Worm (Caenorhabditis elegans) whole organism, mixed stage, embryonic: Measurements from ENCODE around the gene C17G10.10.
"Not testable (repeated sequence)": the region's sequence is repeated elsewhere in the genome, so short reads cannot be mapped to it uniquely, and the experiment has no call there.

ENCODE experiments used
- bed-3 ChIP-seq: fragments of 200-800 bp; sonication (Bioruptor generic); optimal IDR thresholded peaks from 3 replicates; lab custom pipeline; 2018; ENCODE audit warnings: mild to moderate bottlenecking, missing genetic modification characterization, moderate library complexity, missing compliant biosample characterization
- ceh-39 ChIP-seq: fragments of 150-350 bp; optimal IDR thresholded peaks from 2 replicates; lab custom pipeline; 2014; ENCODE audit warnings: missing biosample characterization, missing genetic modification characterization
- ceh-43 ChIP-seq: fragments of 200-800 bp; sonication (Bioruptor generic); optimal IDR thresholded peaks from 2 replicates; lab custom pipeline; 2018; ENCODE audit warnings: mild to moderate bottlenecking, missing genetic modification characterization, moderate library complexity, missing compliant biosample characterization
- ceh-83 ChIP-seq: fragments of 200-800 bp; sonication (Bioruptor generic); optimal IDR thresholded peaks from 2 replicates; lab custom pipeline; 2018; ENCODE audit warnings: mild to moderate bottlenecking, missing genetic modification characterization, missing compliant biosample characterization
- ces-1 ChIP-seq: fragments of 150-350 bp; optimal IDR thresholded peaks from 2 replicates; lab custom pipeline; 2014; ENCODE audit warnings: missing biosample characterization, missing genetic modification reagents, missing genetic modification characterization
- cnd-1 ChIP-seq: fragments of 200-800 bp; sonication (Bioruptor generic); optimal IDR thresholded peaks from 2 replicates; lab custom pipeline; 2018; ENCODE audit warnings: mild to moderate bottlenecking, missing genetic modification characterization, missing compliant biosample characterization
- drap-1 ChIP-seq: fragments of 200-800 bp; sonication (Bioruptor generic); optimal IDR thresholded peaks from 3 replicates; lab custom pipeline; 2018; ENCODE audit warnings: mild to moderate bottlenecking, missing genetic modification characterization, missing compliant biosample characterization
- elt-1 ChIP-seq: sonication (generic microtip); optimal IDR thresholded peaks from 2 replicates; lab custom pipeline; 2017; ENCODE audit warnings: missing genetic modification characterization, mild to moderate bottlenecking, missing compliant biosample characterization, antibody characterized with exemption, moderate library complexity, borderline replicate concordance; ENCODE audit not compliant: insufficient read depth
- elt-3 ChIP-seq: fragments of 150-350 bp; optimal IDR thresholded peaks from 2 replicates; lab custom pipeline; 2014; ENCODE audit warnings: missing biosample characterization, missing genetic modification characterization
- flh-1 ChIP-seq: fragments of 200-800 bp; sonication (Bioruptor generic); optimal IDR thresholded peaks from 2 replicates; lab custom pipeline; 2018; ENCODE audit warnings: mild to moderate bottlenecking, missing genetic modification characterization, moderate library complexity, missing compliant biosample characterization
- ham-2 ChIP-seq: fragments of 200-800 bp; sonication (Bioruptor generic); optimal IDR thresholded peaks from 2 replicates; lab custom pipeline; 2018; ENCODE audit warnings: mild to moderate bottlenecking, missing genetic modification characterization, missing compliant biosample characterization
- hlh-1 ChIP-seq: fragments of 150-350 bp; optimal IDR thresholded peaks from 2 replicates; lab custom pipeline; 2014; ENCODE audit warnings: missing biosample characterization, missing genetic modification reagents, missing genetic modification characterization
- lin-13 ChIP-seq: fragments of 150-350 bp; optimal IDR thresholded peaks from 2 replicates; lab custom pipeline; 2014; ENCODE audit warnings: missing biosample characterization, missing genetic modification characterization
- lin-32 ChIP-seq: fragments of 200-800 bp; sonication (Bioruptor generic); optimal IDR thresholded peaks from 2 replicates; lab custom pipeline; 2018; ENCODE audit warnings: mild to moderate bottlenecking, missing genetic modification characterization, missing compliant biosample characterization
- lsy-2 ChIP-seq: fragments of 150-350 bp; optimal IDR thresholded peaks from 2 replicates; lab custom pipeline; 2014; ENCODE audit warnings: missing biosample characterization, missing genetic modification characterization
- mab-5 ChIP-seq: fragments of 150-350 bp; optimal IDR thresholded peaks from 2 replicates; lab custom pipeline; 2014; ENCODE audit warnings: missing biosample characterization, missing genetic modification characterization
- mep-1 ChIP-seq: fragments of 150-350 bp; optimal IDR thresholded peaks from 2 replicates; lab custom pipeline; 2017; ENCODE audit warnings: missing biosample characterization, missing genetic modification reagents, missing genetic modification characterization, inconsistent platforms
- mls-2 ChIP-seq: sonication (generic microtip); optimal IDR thresholded peaks from 2 replicates; lab custom pipeline; 2016; ENCODE audit warnings: mild to moderate bottlenecking, missing genetic modification characterization, moderate library complexity, missing compliant biosample characterization
- nhr-12 ChIP-seq: fragments of 150-350 bp; optimal IDR thresholded peaks from 2 replicates; lab custom pipeline; 2014; ENCODE audit warnings: missing biosample characterization, missing genetic modification characterization
- nhr-237 ChIP-seq: fragments of 150-350 bp; optimal IDR thresholded peaks from 2 replicates; lab custom pipeline; 2014; ENCODE audit warnings: missing biosample characterization, missing genetic modification characterization
- nhr-28 ChIP-seq: fragments of 150-350 bp; optimal IDR thresholded peaks from 2 replicates; lab custom pipeline; 2014; ENCODE audit warnings: missing biosample characterization, missing genetic modification characterization
- nhr-76 ChIP-seq: sonication (generic microtip); optimal IDR thresholded peaks from 2 replicates; lab custom pipeline; 2017; ENCODE audit warnings: missing biosample characterization, missing genetic modification characterization
- pha-4 ChIP-seq: fragments of 150-350 bp; optimal IDR thresholded peaks from 2 replicates; lab custom pipeline; 2018; ENCODE audit warnings: missing biosample characterization, missing genetic modification reagents, missing genetic modification characterization
- sem-2 ChIP-seq: fragments of 200-800 bp; sonication (Bioruptor generic); optimal IDR thresholded peaks from 2 replicates; lab custom pipeline; 2018; ENCODE audit warnings: mild to moderate bottlenecking, missing genetic modification characterization, missing compliant biosample characterization
- snpc-4 ChIP-seq: fragments of 150-350 bp; optimal IDR thresholded peaks from 2 replicates; lab custom pipeline; 2014; ENCODE audit warnings: missing biosample characterization, missing genetic modification characterization
- sptf-1 ChIP-seq: sonication (generic microtip); optimal IDR thresholded peaks from 2 replicates; lab custom pipeline; 2017; ENCODE audit warnings: mild to moderate bottlenecking, missing genetic modification characterization, moderate library complexity, missing compliant biosample characterization
- tbx-8 ChIP-seq: fragments of 200-800 bp; sonication (Bioruptor generic); optimal IDR thresholded peaks from 2 replicates; lab custom pipeline; 2018; ENCODE audit warnings: mild to moderate bottlenecking, missing genetic modification characterization, moderate library complexity, missing compliant biosample characterization
- unc-120 ChIP-seq: sonication (generic microtip); optimal IDR thresholded peaks from 2 replicates; lab custom pipeline; 2017; ENCODE audit warnings: missing genetic modification characterization, missing compliant biosample characterization; ENCODE audit not compliant: poor library complexity, severe bottlenecking
- unc-39 ChIP-seq: fragments of 150-350 bp; optimal IDR thresholded peaks from 2 replicates; lab custom pipeline; 2014; ENCODE audit warnings: missing biosample characterization, missing genetic modification characterization
- unc-62 ChIP-seq: fragments of 150-350 bp; optimal IDR thresholded peaks from 2 replicates; lab custom pipeline; 2014; ENCODE audit warnings: missing biosample characterization, missing genetic modification reagents, missing genetic modification characterization
- zip-8 ChIP-seq: fragments of 150-350 bp; optimal IDR thresholded peaks from 2 replicates; lab custom pipeline; 2014; ENCODE audit warnings: missing biosample characterization, missing genetic modification characterization

The C17G10.10 gene

ce11 chrII:5622383-5622939, 23.3 kb upstream of the C17G10.10 start, which contains the start of the genes eif-3.L and npl-4.2:
Gene eif-3.L (minus strand): TSS chrII:5622483.
Gene npl-4.2 (plus strand): TSS chrII:5622889.
- not testable (repeated sequence) for TF ChIP-seq elt-1 (tag; lab: Kevin White, UChicago); nhr-12; tbx-8

- TF ChIP-seq flh-1 (GFP tag; lab: Kevin White, UChicago) (no peak), elt-1 (tag; lab: Kevin White, UChicago) (no peak), ceh-43 (GFP tag; lab: Kevin White, UChicago) (no peak), pha-4 (tag; lab: Kevin White, UChicago) (no peak), lsy-2 (tag; lab: Kevin White, UChicago) (no peak), nhr-28 (tag; lab: Kevin White, UChicago) (no peak), unc-39 (tag; lab: Kevin White, UChicago) (no peak), unc-120 (tag; lab: Kevin White, UChicago) (no peak), zip-8 (tag; lab: Kevin White, UChicago) (no peak), sem-2 (GFP tag; lab: Kevin White, UChicago) (no peak), ces-1 (GFP tag; lab: Kevin White, UChicago) (no peak), nhr-12 (no peak), mep-1 (tag; lab: Kevin White, UChicago) (no peak), elt-3 (tag; lab: Kevin White, UChicago) (no peak)
- TF ChIP-seq, all 35 proteins: peak for 0
Measured at ce11 chrII:5619298-5619697, 20.1 kb upstream of the C17G10.10 start, which contains the start of gene dhs-6. Gene dhs-6 (minus strand): TSS chrII:5619319.

ce11 chrII:5607756-5608155, 8.6 kb upstream of the C17G10.10 start, which contains the start of gene C17G10.7:
Gene C17G10.7 (minus strand): TSS chrII:5607856.
- no peak for TF ChIP-seq mab-5 (tag; lab: Kevin White, UChicago)
- TF ChIP-seq flh-1 (GFP tag; lab: Kevin White, UChicago): no peak
- TF ChIP-seq lin-32: no peak
- TF ChIP-seq mls-2 (tag; lab: Kevin White, UChicago): no peak

- peak; percentile 84 for TF ChIP-seq elt-3 (tag; lab: Kevin White, UChicago)
- TF ChIP-seq cnd-1 (tag; lab: Kevin White, UChicago): no peak
- TF ChIP-seq flh-1 (GFP tag; lab: Kevin White, UChicago): no peak
- TF ChIP-seq sptf-1: no peak
- TF ChIP-seq unc-39 (tag; lab: Kevin White, UChicago): no peak
- peak; percentile 57 for TF ChIP-seq unc-62
Measured at ce11 chrII:5605538-5605945, 6.4 kb upstream of the C17G10.10 start.

DNA sequence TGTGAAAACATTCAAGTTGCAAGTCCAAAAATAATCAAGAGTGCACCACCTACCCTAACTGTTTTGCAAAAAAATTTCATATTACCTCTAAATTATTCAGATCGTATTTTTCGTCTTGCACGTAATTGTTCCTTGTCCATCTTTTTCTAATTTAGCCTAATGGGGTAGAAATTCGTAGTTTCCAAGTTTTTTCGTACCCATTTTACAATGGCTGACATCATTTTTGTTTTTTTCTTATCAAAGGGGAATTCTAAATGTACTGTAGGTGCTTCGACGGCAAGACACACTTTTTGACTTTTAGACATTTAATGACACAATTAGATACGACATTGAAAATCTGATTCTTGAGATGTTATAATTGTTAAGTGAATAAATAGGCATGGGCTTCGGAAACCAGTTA, 5.3 kb upstream of the C17G10.10 start:
- TF ChIP-seq cnd-1 (tag; lab: Kevin White, UChicago) (no peak), snpc-4 (tag; lab: Kevin White, UChicago) (no peak), sem-2 (GFP tag; lab: Kevin White, UChicago) (no peak), ham-2 (GFP tag; lab: Kevin White, UChicago) (no peak), elt-1 (tag; lab: Kevin White, UChicago) (no peak), nhr-237 (tag; lab: Kevin White, UChicago) (no peak), lin-32 (no peak), nhr-12 (no peak), ceh-83 (no peak)

DNA sequence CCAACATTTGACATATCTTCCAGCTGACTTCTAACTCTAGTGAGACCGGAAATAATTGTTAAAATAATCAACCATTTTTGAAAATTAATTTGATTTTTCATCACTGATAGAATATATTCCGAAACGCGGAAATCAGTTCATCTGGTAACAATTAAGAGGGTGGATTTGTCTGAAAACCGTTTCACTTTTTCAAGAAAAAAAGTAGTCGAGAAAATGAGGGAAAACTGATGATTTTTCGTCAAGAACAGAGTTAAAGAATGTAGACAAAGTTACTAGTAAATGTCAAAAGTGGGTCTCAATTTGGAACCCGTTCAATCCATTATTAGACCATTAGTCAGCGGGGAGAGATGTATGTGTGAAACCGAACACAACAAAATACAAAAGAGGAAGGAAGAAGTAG, 4.0 kb upstream of the C17G10.10 start, which contains the start of gene C17G10.6:
Gene C17G10.6, minus strand, starts transcription at position 101 of the 400 bp plus-strand sequence.
- TF ChIP-seq ceh-43 (GFP tag; lab: Kevin White, UChicago) (no peak), lin-13 (tag; lab: Kevin White, UChicago) (no peak), elt-3 (tag; lab: Kevin White, UChicago) (no peak), ceh-83 (no peak), flh-1 (GFP tag; lab: Kevin White, UChicago) (no peak), bed-3 (no peak), elt-1 (tag; lab: Kevin White, UChicago) (no peak), nhr-76 (tag; lab: Kevin White, UChicago) (no peak), ceh-39 (tag; lab: Kevin White, UChicago) (no peak), pha-4 (tag; lab: Kevin White, UChicago) (no peak), drap-1 (GFP tag; lab: Kevin White, UChicago) (no peak), hlh-1 (no peak), mep-1 (tag; lab: Kevin White, UChicago) (no peak)
